Fruit fly (Drosophila melanogaster): ENCODE data around the gene CG15034.

- TF ChIP-seq CG8478 (optimal IDR thresholded peaks at IDR 0.05) = no peak
- TF ChIP-seq pan (optimal IDR thresholded peaks at IDR 0.05) = no peak
- no peak for TF ChIP-seq psq (optimal IDR thresholded peaks at IDR 0.05)
- no peak for TF ChIP-seq usp (GFP tag; optimal IDR thresholded peaks at IDR 0.05)
- TF ChIP-seq Dll (optimal IDR thresholded peaks at IDR 0.05) = no peak
- TF ChIP-seq EcR (GFP tag; optimal IDR thresholded peaks at IDR 0.05) = no peak
Measured at dm6 chrX:7304798-7305447, 42.4 kb downstream of the CG15034 start.
